Worm (Caenorhabditis elegans): ENCODE measurements around the gene C49F8.14.

ce11 chrX:13384743-13385142, 8.0 kb upstream of the C49F8.14 start:
- no peak for TF ChIP-seq W03F9.2 (tag; optimal IDR thresholded peaks at IDR 0.05)
- no peak for TF ChIP-seq him-1 (tag; optimal IDR thresholded peaks at IDR 0.05)
